Worm (Caenorhabditis elegans) whole organism, L3 larva: Measurements from ENCODE around the gene rpoa-1.

Source experiments
- elt-2 ChIP-seq: sonication (generic microtip); optimal IDR thresholded peaks from 2 replicates; lab custom pipeline; 2016; ENCODE audit warnings: missing genetic modification reagents, mild to moderate bottlenecking, missing genetic modification characterization, missing compliant biosample characterization
- fos-1 ChIP-seq: fragments of 150-350 bp; optimal IDR thresholded peaks from 2 replicates; lab custom pipeline; 2014; ENCODE audit warnings: missing biosample characterization, missing genetic modification characterization
- jun-1 ChIP-seq: fragments of 150-350 bp; optimal IDR thresholded peaks from 2 replicates; lab custom pipeline; 2014; ENCODE audit warnings: missing biosample characterization, missing genetic modification reagents, missing genetic modification characterization
- lin-39 ChIP-seq: fragments of 150-350 bp; optimal IDR thresholded peaks from 2 replicates; lab custom pipeline; 2018; ENCODE audit warnings: missing biosample characterization, missing genetic modification reagents, missing genetic modification characterization
- nhr-76 ChIP-seq: fragments of 150-350 bp; sonication (generic microtip); optimal IDR thresholded peaks from 5 replicates; lab custom pipeline; 2014; ENCODE audit warnings: missing biosample characterization, missing genetic modification characterization
- skn-1 ChIP-seq: fragments of 150-350 bp; optimal IDR thresholded peaks from 2 replicates; lab custom pipeline; 2014; ENCODE audit warnings: missing biosample characterization, missing genetic modification characterization
- unc-62 ChIP-seq: fragments of 150-350 bp; sonication (generic microtip); optimal IDR thresholded peaks from 4 replicates; lab custom pipeline; 2014; ENCODE audit warnings: missing biosample characterization, missing genetic modification reagents, missing genetic modification characterization

ce11 chrII:13672057-13672456 is 22.5 kb downstream of the rpoa-1 start:
- TF ChIP-seq fos-1 (tag; lab: Kevin White, UChicago), result no peak
- no peak for TF ChIP-seq skn-1
- no peak for TF ChIP-seq jun-1 (tag; lab: Kevin White, UChicago)
- TF ChIP-seq elt-2, result peak; percentile 37
- no peak for TF ChIP-seq nhr-76 (tag; lab: Kevin White, UChicago)
- no peak for TF ChIP-seq unc-62
- TF ChIP-seq lin-39 (tag; lab: Kevin White, UChicago), result no peak
